Fruit fly (Drosophila melanogaster) whole organism: ENCODE data around the gene CG14309.

Experiments
- EcR ChIP-seq, 2 experiments: fragments of >200 bp; optimal IDR thresholded peaks; 2 replicates each; lab custom pipeline; 2017; ENCODE audit warnings: missing biosample characterization in 2 of 2, missing genetic modification characterization in 2 of 2, missing genetic modification reagents in 2 of 2
- psq ChIP-seq: fragments of >200 bp; optimal IDR thresholded peaks from 2 replicates; lab custom pipeline; 2017
- usp ChIP-seq: fragments of >200 bp; optimal IDR thresholded peaks from 2 replicates; lab custom pipeline; 2017; ENCODE audit warnings: missing biosample characterization, missing genetic modification characterization, mixed read lengths

- TF ChIP-seq psq (lab: Kevin White, UChicago) (no peak), EcR (GFP tag; optimal IDR thresholded peaks at IDR 0.05; lab: Kevin White, UChicago) (no peak), usp (GFP tag; lab: Kevin White, UChicago) (no peak)
Observed at dm6 chr3R:18412279-18413214, 27.7 kb upstream of the CG14309 start, which contains the start of gene CG31122.
